Worm (Caenorhabditis elegans) whole organism, late embryonic: ENCODE measurements around the gene T02B11.4.

Source experiments
- ama-1 ChIP-seq: fragments of 150-350 bp; optimal IDR thresholded peaks from 2 replicates; lab custom pipeline; 2014
- ceh-6 ChIP-seq: fragments of 200-800 bp; sonication (Bioruptor generic); optimal IDR thresholded peaks from 2 replicates; lab custom pipeline; 2018; ENCODE audit warnings: mild to moderate bottlenecking, missing genetic modification characterization, missing compliant biosample characterization
- fax-1 ChIP-seq: sonication (generic microtip); optimal IDR thresholded peaks from 2 replicates; lab custom pipeline; 2016; ENCODE audit warnings: missing genotype, missing genetic modification characterization, missing compliant biosample characterization
- fkh-10 ChIP-seq: fragments of 150-350 bp; optimal IDR thresholded peaks from 2 replicates; lab custom pipeline; 2014; ENCODE audit warnings: missing biosample characterization, missing genetic modification reagents, missing genetic modification characterization
- nhr-11 ChIP-seq: fragments of 150-350 bp; optimal IDR thresholded peaks from 2 replicates; lab custom pipeline; 2014; ENCODE audit warnings: missing biosample characterization, missing genetic modification characterization
- pha-4 ChIP-seq: fragments of 150-350 bp; optimal IDR thresholded peaks from 2 replicates; lab custom pipeline; 2018; ENCODE audit warnings: missing biosample characterization, missing genetic modification reagents, missing genetic modification characterization

- TF ChIP-seq ama-1 (lab: Kevin White, UChicago) (no peak), fax-1 (tag; lab: Kevin White, UChicago) (no peak), fkh-10 (GFP tag; lab: Kevin White, UChicago) (no peak), pha-4 (tag; lab: Kevin White, UChicago) (no peak), nhr-11 (no peak), ceh-6 (GFP tag; lab: Kevin White, UChicago) (no peak)
Measured at ce11 chrV:856549-856948, 14.4 kb downstream of the T02B11.4 start, which contains the start of gene K09C6.2.
